Fruit fly (Drosophila melanogaster) Kc167 (cell line): ENCODE data around the gene meigo.
A peak's percentile ranks its signal among the peaks of the same experiment; 100 is the strongest.

Source experiments
- Myc ChIP-seq: fragments of >200 bp; optimal IDR thresholded peaks from 2 replicates; lab custom pipeline; 2017; ENCODE audit warnings: missing external identifiers
- Sin3A ChIP-seq: fragments of >200 bp; optimal IDR thresholded peaks from 2 replicates; lab custom pipeline; 2018; ENCODE audit warnings: missing external identifiers
- h ChIP-seq: fragments of >200 bp; optimal IDR thresholded peaks from 3 replicates; lab custom pipeline; 2018; ENCODE audit warnings: missing external identifiers
- insv ChIP-seq: fragments of >200 bp; optimal IDR thresholded peaks from 3 replicates; lab custom pipeline; 2018; ENCODE audit warnings: missing external identifiers
- psq ChIP-seq: fragments of >200 bp; optimal IDR thresholded peaks from 2 replicates; lab custom pipeline; 2017; ENCODE audit warnings: missing external identifiers
- ttk ChIP-seq: sonication (Bioruptor generic); optimal IDR thresholded peaks from 2 replicates; lab custom pipeline; 2017; ENCODE audit warnings: missing external identifiers

The meigo gene

DNA sequence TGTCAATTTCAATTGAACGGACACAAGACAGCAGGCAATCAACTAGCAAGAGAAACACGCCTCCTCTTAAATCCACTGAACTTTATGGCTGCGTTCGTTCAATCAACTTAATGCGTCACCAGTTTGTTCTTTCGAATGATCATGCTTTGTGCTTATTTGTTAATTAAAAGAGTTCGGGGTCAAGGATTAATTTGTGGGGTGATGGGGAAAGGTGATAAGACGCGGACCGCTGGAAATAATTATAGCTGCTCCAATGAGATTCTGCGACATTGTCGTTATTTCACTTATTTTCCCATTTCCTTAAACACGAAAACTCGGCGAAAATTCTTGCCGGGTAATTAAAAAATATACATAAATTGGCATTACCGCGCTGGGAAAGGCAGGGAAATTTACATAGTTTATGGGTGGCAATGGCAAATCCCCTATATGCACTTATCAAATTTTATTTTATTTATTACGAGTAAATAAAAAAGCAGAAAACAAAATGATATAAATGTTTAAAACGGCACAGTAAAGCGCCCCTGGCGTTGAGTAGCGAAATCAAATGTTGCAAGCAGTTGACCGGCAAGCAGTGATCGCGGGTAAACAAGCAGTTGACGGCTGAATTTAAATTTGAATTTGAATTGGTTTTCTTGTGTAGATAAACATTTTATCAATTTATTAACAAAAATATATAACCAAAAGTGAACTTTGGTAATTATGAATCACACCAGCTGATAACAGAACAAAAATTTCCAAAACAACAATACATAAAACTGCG lies 46.5 kb downstream of the meigo start:
- TF ChIP-seq Myc (lab: Kevin White, UChicago) (no peak), h (lab: Kevin White, UChicago) (peak; percentile 78)

dm6 chr3R:21185655-21186054 lies 47.6 kb downstream of the meigo start:
- TF ChIP-seq Myc (lab: Kevin White, UChicago): no peak
- TF ChIP-seq h (lab: Kevin White, UChicago): no peak
- no peak for TF ChIP-seq ttk (lab: Kevin White, UChicago)
- no peak for TF ChIP-seq insv (lab: Kevin White, UChicago)
- TF ChIP-seq Sin3A (lab: Kevin White, UChicago): no peak
- TF ChIP-seq psq (lab: Kevin White, UChicago): no peak

dm6 chr3R:21186606-21187393 lies 48.7 kb downstream of the meigo start:
- TF ChIP-seq Myc (lab: Kevin White, UChicago) (no peak), psq (lab: Kevin White, UChicago) (no peak), ttk (lab: Kevin White, UChicago) (no peak), h (lab: Kevin White, UChicago) (no peak), Sin3A (lab: Kevin White, UChicago) (no peak), insv (lab: Kevin White, UChicago) (no peak)

- TF ChIP-seq psq (lab: Kevin White, UChicago) (no peak), ttk (lab: Kevin White, UChicago) (no peak), Sin3A (lab: Kevin White, UChicago) (no peak), Myc (lab: Kevin White, UChicago) (no peak), insv (lab: Kevin White, UChicago) (no peak), h (lab: Kevin White, UChicago) (no peak)
These were observed 49.6 kb downstream of the meigo start for dm6 chr3R:21187394-21188392.

DNA sequence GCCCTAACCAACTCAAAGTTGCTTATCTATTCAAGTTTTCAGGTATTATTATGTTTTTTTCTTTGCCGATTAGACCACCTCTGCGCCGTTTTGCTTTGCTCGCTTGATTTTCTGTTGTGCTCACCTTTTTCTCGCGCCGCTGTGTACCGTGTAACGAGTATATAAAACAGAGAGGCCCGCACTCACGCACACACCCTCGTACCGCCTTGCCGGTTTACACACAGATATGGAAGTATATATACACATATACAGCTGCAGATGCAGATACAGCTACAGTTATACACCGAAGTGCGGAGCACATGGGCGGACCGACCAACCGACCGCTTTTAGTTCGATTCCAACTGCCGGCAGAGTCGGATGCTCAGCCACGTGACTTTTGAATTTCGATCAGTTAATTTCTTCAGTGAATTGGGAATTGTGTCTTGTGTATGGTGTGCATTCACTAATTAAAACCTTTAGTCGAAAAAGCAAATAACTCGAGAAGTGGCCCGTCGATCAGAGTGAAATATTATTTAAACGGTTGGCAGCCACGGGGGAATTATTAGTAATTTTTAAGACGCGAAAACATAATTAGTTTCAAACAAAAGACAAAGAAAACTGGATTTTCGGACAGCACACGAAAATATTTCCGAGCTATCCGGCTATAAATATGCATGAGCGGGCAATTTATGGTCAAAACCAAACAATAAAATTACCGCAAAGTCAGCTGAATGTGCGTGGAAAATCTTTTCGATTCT lies 50.6 kb downstream of the meigo start:
- no peak for TF ChIP-seq psq (lab: Kevin White, UChicago)
- no peak for TF ChIP-seq insv (lab: Kevin White, UChicago)
- no peak for TF ChIP-seq Sin3A (lab: Kevin White, UChicago)
- no peak for TF ChIP-seq ttk (lab: Kevin White, UChicago)
- TF ChIP-seq h (lab: Kevin White, UChicago): no peak
- TF ChIP-seq Myc (lab: Kevin White, UChicago): no peak

DNA sequence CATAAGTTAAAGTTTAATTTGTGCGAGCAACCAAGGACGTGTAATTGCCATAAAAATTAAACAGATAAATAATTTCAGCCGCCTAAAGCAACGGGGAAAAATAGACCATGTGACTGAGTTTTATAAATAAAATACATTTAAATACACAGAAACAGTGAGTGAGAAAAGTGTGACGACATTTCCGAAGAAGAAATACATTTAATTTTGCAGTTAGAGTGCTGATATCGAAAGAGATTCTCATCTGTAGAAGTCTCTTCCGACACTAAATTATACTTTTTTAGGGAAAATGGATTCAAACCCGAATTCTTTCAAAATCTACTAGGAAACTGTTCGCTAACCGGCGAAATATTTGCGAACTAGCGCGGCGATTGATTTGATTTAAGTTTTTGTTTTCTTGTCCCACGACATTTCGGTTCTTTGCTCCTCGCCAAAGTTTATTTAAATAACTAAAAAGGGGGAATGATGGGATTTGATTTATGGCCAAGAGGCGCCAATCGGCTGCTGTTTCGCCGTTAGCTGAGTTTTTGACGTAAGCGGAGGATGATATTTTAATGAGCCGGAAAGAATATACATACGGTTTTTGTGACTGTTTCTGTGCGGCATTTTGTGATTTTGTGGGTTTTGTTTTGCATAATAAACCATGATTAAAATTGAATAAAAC lies 51.6 kb downstream of the meigo start:
- TF ChIP-seq ttk (lab: Kevin White, UChicago) (no peak), insv (lab: Kevin White, UChicago) (no peak), psq (lab: Kevin White, UChicago) (no peak), Sin3A (lab: Kevin White, UChicago) (no peak), Myc (lab: Kevin White, UChicago) (no peak), h (lab: Kevin White, UChicago) (no peak)
